Fruit fly (Drosophila melanogaster): ENCODE data around the gene Rpn7.
A peak's percentile ranks its signal among the peaks of the same experiment; 100 is the strongest.

The Rpn7 gene

DNA sequence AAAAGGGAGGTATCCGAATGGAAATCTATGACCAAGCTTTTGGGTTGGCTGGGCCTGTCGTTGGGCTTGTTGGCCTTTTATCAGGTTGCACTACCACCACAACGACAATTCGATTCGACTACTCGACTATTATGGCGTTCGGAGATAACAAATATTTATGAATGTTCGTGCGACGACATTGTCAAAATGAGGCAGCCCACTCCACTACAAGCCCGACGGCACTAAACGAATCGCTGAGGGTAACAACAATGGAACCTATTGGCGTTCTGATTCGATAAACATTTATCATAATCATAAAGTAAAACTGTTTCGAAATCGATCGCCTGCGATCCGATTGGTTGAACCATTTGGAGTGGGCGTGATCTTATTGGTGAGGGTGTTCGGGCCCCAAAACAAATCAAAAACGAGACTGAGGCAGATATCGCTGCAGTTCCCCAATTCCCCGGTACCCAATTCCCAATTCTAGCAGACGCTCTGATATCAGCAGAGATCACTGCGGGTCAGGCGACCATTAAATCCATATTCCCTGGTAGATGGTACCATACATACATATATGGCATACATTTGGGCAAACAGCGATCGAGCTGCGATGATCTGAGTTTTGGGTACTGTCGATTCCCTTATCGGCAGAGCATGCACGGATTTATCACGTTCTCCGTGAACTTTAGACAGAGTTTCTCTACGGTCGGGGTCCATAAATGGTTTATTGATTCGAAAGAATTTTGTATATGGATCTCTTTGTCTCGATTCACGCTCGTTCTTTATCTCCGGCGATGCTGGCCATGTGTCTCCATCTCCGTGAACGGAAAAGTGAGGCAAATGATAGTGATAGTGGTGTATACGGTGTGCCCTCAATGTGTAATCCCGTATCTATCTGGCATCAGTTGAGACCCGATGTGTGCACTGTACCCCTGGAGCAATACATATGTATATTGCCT, 7.2 kb downstream of the Rpn7 start (continued):
- TF ChIP-seq Nf-YB (GFP tag; optimal IDR thresholded peaks at IDR 0.05), result peak; percentile 96
- TF ChIP-seq CG10274 (GFP tag; optimal IDR thresholded peaks at IDR 0.05), result no peak
- TF ChIP-seq Rfx (GFP tag; IDR thresholded peaks at IDR 0.05), result no peak
- no peak for TF ChIP-seq Fer1 (GFP tag; optimal IDR thresholded peaks at IDR 0.05)
- TF ChIP-seq CG2129 (GFP tag; IDR thresholded peaks at IDR 0.05; ENCODE audit: partially characterized antibody), result no peak
- TF ChIP-seq Six4 (GFP tag; optimal IDR thresholded peaks at IDR 0.05), result no peak
- peak; percentile 98 for TF ChIP-seq Nf-YC (tag; optimal IDR thresholded peaks at IDR 0.05)
- TF ChIP-seq chinmo (GFP tag; IDR thresholded peaks at IDR 0.05; ENCODE audit: partially characterized antibody), result peak; percentile 75; the same call in 1 of the 4 replicates
- no peak for TF ChIP-seq crp (GFP tag; optimal IDR thresholded peaks at IDR 0.05)
- no peak for TF ChIP-seq MESR4 (GFP tag; optimal IDR thresholded peaks at IDR 0.05)
- no peak for TF ChIP-seq Pdp1 (GFP tag; optimal IDR thresholded peaks at IDR 0.05)
- no peak for TF ChIP-seq Ets97D (GFP tag; optimal IDR thresholded peaks at IDR 0.05)
- TF ChIP-seq Med (GFP tag), result peak; percentile 41
- no peak for TF ChIP-seq CG14965 (GFP tag; optimal IDR thresholded peaks at IDR 0.05; ENCODE audit: borderline replicate concordance)
- TF ChIP-seq Optix (GFP tag; IDR thresholded peaks at IDR 0.05), result no peak
- TF ChIP-seq inv (GFP tag; IDR thresholded peaks at IDR 0.05; ENCODE audit: partially characterized antibody), result no peak
- TF ChIP-seq CG11560 (tag; IDR thresholded peaks at IDR 0.05), result no peak
- peak; percentile 68 for TF ChIP-seq exex (tag; optimal IDR thresholded peaks at IDR 0.05)
- no peak for TF ChIP-seq MBD-R2 (GFP tag; IDR thresholded peaks at IDR 0.05)
- TF ChIP-seq Dfd (GFP tag; optimal IDR thresholded peaks at IDR 0.05), result no peak
- peak; percentile 97 for TF ChIP-seq CG34376 (GFP tag; optimal IDR thresholded peaks at IDR 0.05)
- TF ChIP-seq CG17361 (GFP tag; IDR thresholded peaks at IDR 0.05), result no peak
- no peak for TF ChIP-seq CG8924 (tag; optimal IDR thresholded peaks at IDR 0.05)
- no peak for TF ChIP-seq ab (GFP tag; optimal IDR thresholded peaks at IDR 0.05)
- no peak for TF ChIP-seq CG7556 (GFP tag; optimal IDR thresholded peaks at IDR 0.05)
- no peak for TF ChIP-seq CG7928 (GFP tag; optimal IDR thresholded peaks at IDR 0.05)
- TF ChIP-seq vvl (GFP tag; IDR thresholded peaks at IDR 0.05), result no peak
- TF ChIP-seq Ets65A (GFP tag), result peak; percentile 9
- TF ChIP-seq abd-A (tag; optimal IDR thresholded peaks at IDR 0.05), result no peak
- TF ChIP-seq GATAe (GFP tag; conservative IDR thresholded peaks at IDR 0.05), result peak; percentile 53; the same call in 1 of the 2 replicates
- no peak for TF ChIP-seq CG11695 (GFP tag; IDR thresholded peaks at IDR 0.05)
- TF ChIP-seq Dll (GFP tag; IDR thresholded peaks at IDR 0.05; ENCODE audit: partially characterized antibody), result no peak
- TF ChIP-seq CG15479 (GFP tag; optimal IDR thresholded peaks at IDR 0.05), result peak; percentile 62
- TF ChIP-seq Max (GFP tag; optimal IDR thresholded peaks at IDR 0.05), result no peak
- TF ChIP-seq CG3995 (GFP tag; optimal IDR thresholded peaks at IDR 0.05), result no peak
- peak; percentile 84 for TF ChIP-seq Deaf1 (tag; optimal IDR thresholded peaks at IDR 0.05)
- TF ChIP-seq twi (tag; optimal IDR thresholded peaks at IDR 0.05), result no peak
- no peak for TF ChIP-seq CG15011 (GFP tag; optimal IDR thresholded peaks at IDR 0.05)
- no peak for TF ChIP-seq HHEX (GFP tag; optimal IDR thresholded peaks at IDR 0.05)
- TF ChIP-seq nerfin-1 (tag; optimal IDR thresholded peaks at IDR 0.05), result no peak
- no peak for TF ChIP-seq CG1233 (GFP tag; optimal IDR thresholded peaks at IDR 0.05)
- no peak for TF ChIP-seq oc (tag; optimal IDR thresholded peaks at IDR 0.05)
- TF ChIP-seq mirr (GFP tag; optimal IDR thresholded peaks at IDR 0.05), result peak; percentile 42
- no peak for TF ChIP-seq sima (GFP tag; optimal IDR thresholded peaks at IDR 0.05)
- TF ChIP-seq Aef1 (GFP tag; IDR thresholded peaks at IDR 0.05), result no peak
- no peak for TF ChIP-seq pros (GFP tag; optimal IDR thresholded peaks at IDR 0.05)
- TF ChIP-seq trem (tag; optimal IDR thresholded peaks at IDR 0.05), result no peak
- TF ChIP-seq sr (GFP tag; IDR thresholded peaks at IDR 0.05), result no peak
